Worm (Caenorhabditis elegans) whole organism, L4 larva: ENCODE data around the gene ZC317.7.

Experiments used
- F10B5.3 ChIP-seq: sonication (generic microtip); optimal IDR thresholded peaks from 2 replicates; lab custom pipeline; 2016; ENCODE audit warnings: mild to moderate bottlenecking, missing genetic modification characterization, missing compliant biosample characterization
- F37D6.2 ChIP-seq: sonication (generic microtip); optimal IDR thresholded peaks from 2 replicates; lab custom pipeline; 2016; ENCODE audit warnings: mild to moderate bottlenecking, missing genetic modification characterization, missing compliant biosample characterization
- T26A8.4 ChIP-seq: fragments of 200-800 bp; sonication (Bioruptor generic); IDR thresholded peaks from 2 replicates; pipeline ENCODE4 v1.3.6; 2022; ENCODE audit warnings: missing genetic modification characterization, missing compliant biosample characterization
- Y105C5A.15 ChIP-seq: fragments of 200-800 bp; sonication (Bioruptor generic); IDR thresholded peaks from 2 replicates; pipeline ENCODE4 v1.3.6; 2022; ENCODE audit warnings: missing genetic modification characterization, missing compliant biosample characterization
- Y5F2A.4 ChIP-seq: fragments of 200-800 bp; sonication (Bioruptor generic); optimal IDR thresholded peaks from 2 replicates; lab custom pipeline; 2018; ENCODE audit warnings: mild to moderate bottlenecking, missing genetic modification characterization, missing compliant biosample characterization
- aha-1 ChIP-seq: fragments of 150-350 bp; peaks from one replicate; lab custom pipeline; 2014; ENCODE audit warnings: missing biosample characterization, missing genetic modification characterization
- ceh-20 ChIP-seq: fragments of 200-800 bp; sonication (Bioruptor generic); IDR thresholded peaks from 2 replicates; pipeline ENCODE4 v1.3.6; 2022; ENCODE audit warnings: missing genetic modification reagents, missing genetic modification characterization, missing compliant biosample characterization
- ceh-44 ChIP-seq: fragments of 200-800 bp; sonication (Bioruptor generic); IDR thresholded peaks from 2 replicates; pipeline ENCODE4 v1.3.6; 2022; ENCODE audit warnings: missing genetic modification reagents, missing genetic modification characterization, missing compliant biosample characterization
- daf-16 ChIP-seq, 3 experiments: sonication (generic microtip); optimal IDR thresholded peaks; 2 replicates each; lab custom pipeline; 2016 to 2017; ENCODE audit warnings: missing genetic modification characterization in 3 of 3, missing genetic modification reagents in 3 of 3, mild to moderate bottlenecking in 2 of 3, missing compliant biosample characterization in 2 of 3, missing biosample characterization in 1 of 3, moderate library complexity in 1 of 3
- daf-8 ChIP-seq: fragments of 200-800 bp; sonication (Bioruptor generic); IDR thresholded peaks from 2 replicates; pipeline ENCODE4 v1.3.6; 2022; ENCODE audit warnings: missing genetic modification characterization, missing compliant biosample characterization
- dve-1 ChIP-seq: sonication (generic microtip); optimal IDR thresholded peaks from 2 replicates; lab custom pipeline; 2017; ENCODE audit warnings: antibody characterized with exemption, mild to moderate bottlenecking, missing genetic modification characterization, missing compliant biosample characterization; ENCODE audit not compliant: insufficient read depth
- fkh-10 ChIP-seq: fragments of 150-350 bp; optimal IDR thresholded peaks from 2 replicates; lab custom pipeline; 2014; ENCODE audit warnings: missing biosample characterization, missing genetic modification reagents, missing genetic modification characterization
- fos-1 ChIP-seq: fragments of 150-350 bp; optimal IDR thresholded peaks from 2 replicates; lab custom pipeline; 2014; ENCODE audit warnings: missing biosample characterization, missing genetic modification characterization
- gei-8 ChIP-seq: fragments of 200-800 bp; sonication (Bioruptor generic); optimal IDR thresholded peaks from 2 replicates; lab custom pipeline; 2018; ENCODE audit warnings: mild to moderate bottlenecking, missing genetic modification characterization, missing compliant biosample characterization
- hlh-11 ChIP-seq: fragments of 200-800 bp; sonication (Bioruptor generic); optimal IDR thresholded peaks from 2 replicates; lab custom pipeline; 2018; ENCODE audit warnings: mild to moderate bottlenecking, missing genetic modification characterization, missing compliant biosample characterization
- hmg-1.1 ChIP-seq: fragments of 200-800 bp; sonication (Bioruptor generic); IDR thresholded peaks from 2 replicates; pipeline ENCODE4 v1.3.6; 2022; ENCODE audit warnings: missing genetic modification reagents, missing genetic modification characterization, missing compliant biosample characterization
- lin-13 ChIP-seq: fragments of 150-350 bp; optimal IDR thresholded peaks from 2 replicates; lab custom pipeline; 2014; ENCODE audit warnings: missing biosample characterization, missing genetic modification reagents, missing genetic modification characterization
- lin-39 ChIP-seq: fragments of 150-350 bp; optimal IDR thresholded peaks from 2 replicates; lab custom pipeline; 2014; ENCODE audit warnings: missing biosample characterization, missing genetic modification reagents, missing genetic modification characterization
- mep-1 ChIP-seq: fragments of 150-350 bp; sonication (generic microtip); optimal IDR thresholded peaks from 3 replicates; lab custom pipeline; 2014; ENCODE audit warnings: missing biosample characterization, missing genetic modification characterization
- mxl-2 ChIP-seq: fragments of 200-800 bp; sonication (Bioruptor generic); conservative IDR thresholded peaks from 2 replicates; pipeline ENCODE4 v1.3.6; 2022; ENCODE audit warnings: missing genetic modification reagents, missing genetic modification characterization, missing compliant biosample characterization
- nhr-25 ChIP-seq: sonication (generic microtip); optimal IDR thresholded peaks from 2 replicates; lab custom pipeline; 2017; ENCODE audit warnings: missing genetic modification characterization, mild to moderate bottlenecking, missing compliant biosample characterization, antibody characterized with exemption, moderate library complexity, borderline replicate concordance; ENCODE audit not compliant: insufficient read depth
- nhr-48 ChIP-seq: sonication (generic microtip); optimal IDR thresholded peaks from 2 replicates; lab custom pipeline; 2016; ENCODE audit warnings: mild to moderate bottlenecking, missing genetic modification characterization, missing compliant biosample characterization
- nhr-6 ChIP-seq: fragments of 150-350 bp; optimal IDR thresholded peaks from 2 replicates; lab custom pipeline; 2014; ENCODE audit warnings: missing biosample characterization, missing genetic modification characterization
- nhr-76 ChIP-seq: fragments of 150-350 bp; optimal IDR thresholded peaks from 2 replicates; lab custom pipeline; 2014; ENCODE audit warnings: missing biosample characterization, missing genetic modification characterization
- php-3 ChIP-seq: fragments of 200-800 bp; sonication (Bioruptor generic); IDR thresholded peaks from 2 replicates; pipeline ENCODE4 v1.3.6; 2022; ENCODE audit warnings: missing genetic modification reagents, missing genetic modification characterization, missing compliant biosample characterization
- pqm-1 ChIP-seq: sonication (generic microtip); optimal IDR thresholded peaks from 2 replicates; lab custom pipeline; 2017; ENCODE audit warnings: missing biosample characterization, missing genetic modification characterization
- sdz-12 ChIP-seq: fragments of 200-800 bp; sonication (Bioruptor generic); optimal IDR thresholded peaks from 2 replicates; lab custom pipeline; 2018; ENCODE audit warnings: mild to moderate bottlenecking, missing genetic modification characterization, missing compliant biosample characterization
- set-16 ChIP-seq: fragments of 200-800 bp; sonication (Bioruptor generic); IDR thresholded peaks from 2 replicates; pipeline ENCODE4 v1.3.6; 2022; ENCODE audit warnings: missing genetic modification reagents, missing genetic modification characterization, missing compliant biosample characterization
- tag-97 ChIP-seq: fragments of 200-800 bp; sonication (Bioruptor generic); IDR thresholded peaks from 2 replicates; pipeline ENCODE4 v1.3.6; 2022; ENCODE audit warnings: missing genetic modification characterization, missing compliant biosample characterization
- unc-62 ChIP-seq, 3 experiments: fragments of 150-350 bp in 1 of 3; sonication (generic microtip); optimal IDR thresholded peaks in 2 of 3; peaks in 1 of 3; 1 replicate in 1 of 3; 2 replicates in 2 of 3; lab custom pipeline; 2014 to 2017; ENCODE audit warnings: missing biosample characterization in 3 of 3, missing genetic modification characterization in 3 of 3, missing genetic modification reagents in 3 of 3, missing genotype in 1 of 3
- zfp-3 ChIP-seq: fragments of 200-800 bp; sonication (Bioruptor generic); conservative IDR thresholded peaks from 2 replicates; pipeline ENCODE4 v1.3.6; 2022; ENCODE audit warnings: missing genetic modification reagents, missing genetic modification characterization, missing compliant biosample characterization
- zip-2 ChIP-seq: fragments of 150-350 bp; optimal IDR thresholded peaks from 2 replicates; lab custom pipeline; 2014; ENCODE audit warnings: missing biosample characterization, missing genetic modification characterization

ZC317.7 gene

DNA sequence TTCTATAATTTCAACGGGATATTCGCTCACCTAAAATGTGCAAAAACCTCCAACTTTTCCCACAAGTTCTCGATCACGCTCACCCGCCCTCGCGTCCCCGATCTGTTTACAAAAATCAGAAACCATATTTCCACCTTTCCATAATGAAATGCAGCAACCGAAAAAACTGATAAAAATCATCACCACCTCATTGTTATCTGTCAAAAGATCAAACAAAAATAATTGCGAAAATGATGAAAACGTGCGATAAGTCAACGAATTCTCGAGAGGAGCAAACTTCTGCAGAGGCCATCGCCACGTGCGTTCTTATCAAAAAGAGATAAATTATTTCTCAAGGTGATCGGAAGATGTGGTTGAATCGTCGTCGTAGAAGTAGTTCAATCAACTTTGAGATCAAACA is 45.8 kb downstream of the ZC317.7 start (continued):
- TF ChIP-seq F37D6.2 (tag; lab: Kevin White, UChicago): no peak
- TF ChIP-seq gei-8 (GFP tag; lab: Kevin White, UChicago): no peak
- TF ChIP-seq hmg-1.1 (GFP tag; lab: Robert Waterston, UW): no peak
- peak; percentile 53 for TF ChIP-seq aha-1
- TF ChIP-seq F10B5.3 (tag; lab: Kevin White, UChicago): no peak
- TF ChIP-seq nhr-76 (tag; lab: Kevin White, UChicago): no peak
- 0 out of 2 replicates have a peak, but pooled peaks have one; percentile 16 for TF ChIP-seq php-3 (GFP tag; lab: Robert Waterston, UW)
- TF ChIP-seq hlh-11 (tag; lab: Kevin White, UChicago): peak; percentile 77
- TF ChIP-seq dve-1 (tag; lab: Kevin White, UChicago): peak; percentile 81
- TF ChIP-seq fos-1 (tag; lab: Kevin White, UChicago): no peak
- TF ChIP-seq nhr-6 (tag; lab: Kevin White, UChicago): no peak
- TF ChIP-seq set-16 (GFP tag; lab: Robert Waterston, UW): no peak
- no peak for TF ChIP-seq mep-1 (tag; lab: Kevin White, UChicago)
- peak; percentile 67 for TF ChIP-seq pqm-1 (tag; lab: Kevin White, UChicago)
- no peak for TF ChIP-seq tag-97 (GFP tag; lab: Robert Waterston, UW)

- no peak for TF ChIP-seq daf-16 (GFP tag; optimal IDR thresholded peaks at IDR 0.05; lab: Kevin White, UChicago)
- TF ChIP-seq daf-16 (tag; optimal IDR thresholded peaks at IDR 0.05; lab: Kevin White, UChicago): no peak
- no peak for TF ChIP-seq ceh-20 (GFP tag; lab: Robert Waterston, UW)
- TF ChIP-seq T26A8.4 (GFP tag; lab: Robert Waterston, UW): no peak
- peak; percentile 66 for TF ChIP-seq zip-2 (tag; lab: Kevin White, UChicago)
- peak in 1 of 2 experiments; percentile 96 for TF ChIP-seq unc-62 (GFP tag; optimal IDR thresholded peaks at IDR 0.05 in 1 of 2; lab: Kevin White, UChicago)
- no peak for TF ChIP-seq unc-62 (tag; optimal IDR thresholded peaks at IDR 0.05; lab: Kevin White, UChicago)
- no peak for TF ChIP-seq lin-39 (tag; lab: Kevin White, UChicago)
- no peak for TF ChIP-seq mep-1 (tag; lab: Kevin White, UChicago)
- TF ChIP-seq, all 104 proteins: peak for 2
Observed at ce11 chrV:5423120-5423519, 47.7 kb downstream of the ZC317.7 start, which contains the start of gene cyp-14A5. cyp-14A5 (minus strand) TSS chrV:5423282.

DNA sequence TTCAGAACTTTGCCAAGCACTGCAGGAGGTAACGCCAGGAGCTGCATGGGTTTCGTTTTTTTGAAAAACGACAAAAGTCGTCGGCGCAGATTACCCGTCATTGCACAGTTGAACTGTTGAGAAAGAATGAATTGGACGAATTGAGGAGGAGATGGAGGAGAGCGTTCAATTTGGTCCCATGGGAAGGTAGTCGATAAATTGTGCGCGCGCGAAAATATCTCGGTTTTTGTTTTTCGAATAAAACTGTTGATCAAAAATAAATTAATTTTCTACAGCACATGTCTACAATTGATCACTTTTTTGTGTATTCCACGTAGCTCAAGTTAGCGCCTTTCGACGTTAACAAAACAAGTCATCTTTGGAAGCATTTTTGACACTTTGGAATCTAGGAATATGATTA is 50.9 kb downstream of the ZC317.7 start, which contains the start of gene F08F3.6:
F08F3.6 (minus strand) TSS at position 153 of the 400 bp plus-strand sequence.
- TF ChIP-seq Y5F2A.4 (GFP tag; lab: Kevin White, UChicago) (no peak), gei-8 (GFP tag; lab: Kevin White, UChicago) (no peak), php-3 (GFP tag; lab: Robert Waterston, UW) (no peak), nhr-25 (tag; lab: Kevin White, UChicago) (no peak), Y105C5A.15 (GFP tag; lab: Robert Waterston, UW) (no peak), sdz-12 (GFP tag; lab: Kevin White, UChicago) (no peak), daf-8 (no peak), zfp-3 (GFP tag; lab: Robert Waterston, UW) (no peak), nhr-76 (tag; lab: Kevin White, UChicago) (no peak), mxl-2 (GFP tag; lab: Robert Waterston, UW) (no peak), fkh-10 (no peak), ceh-44 (GFP tag; lab: Robert Waterston, UW) (no peak), lin-13 (no peak), nhr-48 (tag; lab: Kevin White, UChicago) (no peak)
